Worm (Caenorhabditis elegans) whole organism, mixed stage, embryonic: ENCODE measurements around the gene ttr-42.

Source experiments
- M03D4.4 ChIP-seq: sonication (generic microtip); optimal IDR thresholded peaks from 2 replicates; lab custom pipeline; 2017; ENCODE audit warnings: mild to moderate bottlenecking, missing genetic modification characterization, missing compliant biosample characterization
- bed-3 ChIP-seq: fragments of 200-800 bp; sonication (Bioruptor generic); optimal IDR thresholded peaks from 3 replicates; lab custom pipeline; 2018; ENCODE audit warnings: mild to moderate bottlenecking, missing genetic modification characterization, moderate library complexity, missing compliant biosample characterization
- ceh-83 ChIP-seq: fragments of 200-800 bp; sonication (Bioruptor generic); optimal IDR thresholded peaks from 2 replicates; lab custom pipeline; 2018; ENCODE audit warnings: mild to moderate bottlenecking, missing genetic modification characterization, missing compliant biosample characterization
- ces-1 ChIP-seq: fragments of 150-350 bp; optimal IDR thresholded peaks from 2 replicates; lab custom pipeline; 2014; ENCODE audit warnings: missing biosample characterization, missing genetic modification reagents, missing genetic modification characterization
- cnd-1 ChIP-seq: fragments of 200-800 bp; sonication (Bioruptor generic); optimal IDR thresholded peaks from 2 replicates; lab custom pipeline; 2018; ENCODE audit warnings: mild to moderate bottlenecking, missing genetic modification characterization, missing compliant biosample characterization
- drap-1 ChIP-seq: fragments of 200-800 bp; sonication (Bioruptor generic); optimal IDR thresholded peaks from 3 replicates; lab custom pipeline; 2018; ENCODE audit warnings: mild to moderate bottlenecking, missing genetic modification characterization, missing compliant biosample characterization
- elt-1 ChIP-seq: sonication (generic microtip); optimal IDR thresholded peaks from 2 replicates; lab custom pipeline; 2017; ENCODE audit warnings: missing genetic modification characterization, mild to moderate bottlenecking, missing compliant biosample characterization, antibody characterized with exemption, moderate library complexity, borderline replicate concordance; ENCODE audit not compliant: insufficient read depth
- flh-1 ChIP-seq: fragments of 200-800 bp; sonication (Bioruptor generic); optimal IDR thresholded peaks from 2 replicates; lab custom pipeline; 2018; ENCODE audit warnings: mild to moderate bottlenecking, missing genetic modification characterization, moderate library complexity, missing compliant biosample characterization
- ham-2 ChIP-seq: fragments of 200-800 bp; sonication (Bioruptor generic); optimal IDR thresholded peaks from 2 replicates; lab custom pipeline; 2018; ENCODE audit warnings: mild to moderate bottlenecking, missing genetic modification characterization, missing compliant biosample characterization
- hlh-1 ChIP-seq: fragments of 150-350 bp; optimal IDR thresholded peaks from 2 replicates; lab custom pipeline; 2014; ENCODE audit warnings: missing biosample characterization, missing genetic modification reagents, missing genetic modification characterization
- lin-13 ChIP-seq: fragments of 150-350 bp; optimal IDR thresholded peaks from 2 replicates; lab custom pipeline; 2014; ENCODE audit warnings: missing biosample characterization, missing genetic modification characterization
- lin-32 ChIP-seq: fragments of 200-800 bp; sonication (Bioruptor generic); optimal IDR thresholded peaks from 2 replicates; lab custom pipeline; 2018; ENCODE audit warnings: mild to moderate bottlenecking, missing genetic modification characterization, missing compliant biosample characterization
- lsy-2 ChIP-seq: fragments of 150-350 bp; optimal IDR thresholded peaks from 2 replicates; lab custom pipeline; 2014; ENCODE audit warnings: missing biosample characterization, missing genetic modification characterization
- mab-5 ChIP-seq: fragments of 150-350 bp; optimal IDR thresholded peaks from 2 replicates; lab custom pipeline; 2014; ENCODE audit warnings: missing biosample characterization, missing genetic modification characterization
- mep-1 ChIP-seq: fragments of 150-350 bp; optimal IDR thresholded peaks from 2 replicates; lab custom pipeline; 2017; ENCODE audit warnings: missing biosample characterization, missing genetic modification reagents, missing genetic modification characterization, inconsistent platforms
- mls-2 ChIP-seq: sonication (generic microtip); optimal IDR thresholded peaks from 2 replicates; lab custom pipeline; 2016; ENCODE audit warnings: mild to moderate bottlenecking, missing genetic modification characterization, moderate library complexity, missing compliant biosample characterization
- nhr-12 ChIP-seq: fragments of 150-350 bp; optimal IDR thresholded peaks from 2 replicates; lab custom pipeline; 2014; ENCODE audit warnings: missing biosample characterization, missing genetic modification characterization
- pha-4 ChIP-seq: fragments of 150-350 bp; optimal IDR thresholded peaks from 2 replicates; lab custom pipeline; 2018; ENCODE audit warnings: missing biosample characterization, missing genetic modification reagents, missing genetic modification characterization
- sem-2 ChIP-seq: fragments of 200-800 bp; sonication (Bioruptor generic); optimal IDR thresholded peaks from 2 replicates; lab custom pipeline; 2018; ENCODE audit warnings: mild to moderate bottlenecking, missing genetic modification characterization, missing compliant biosample characterization
- snpc-4 ChIP-seq: fragments of 150-350 bp; optimal IDR thresholded peaks from 2 replicates; lab custom pipeline; 2014; ENCODE audit warnings: missing biosample characterization, missing genetic modification characterization
- sptf-1 ChIP-seq: sonication (generic microtip); optimal IDR thresholded peaks from 2 replicates; lab custom pipeline; 2017; ENCODE audit warnings: mild to moderate bottlenecking, missing genetic modification characterization, moderate library complexity, missing compliant biosample characterization
- tbx-8 ChIP-seq: fragments of 200-800 bp; sonication (Bioruptor generic); optimal IDR thresholded peaks from 2 replicates; lab custom pipeline; 2018; ENCODE audit warnings: mild to moderate bottlenecking, missing genetic modification characterization, moderate library complexity, missing compliant biosample characterization
- unc-120 ChIP-seq: sonication (generic microtip); optimal IDR thresholded peaks from 2 replicates; lab custom pipeline; 2017; ENCODE audit warnings: missing genetic modification characterization, missing compliant biosample characterization; ENCODE audit not compliant: poor library complexity, severe bottlenecking
- unc-39 ChIP-seq: fragments of 150-350 bp; optimal IDR thresholded peaks from 2 replicates; lab custom pipeline; 2014; ENCODE audit warnings: missing biosample characterization, missing genetic modification characterization
- unc-62 ChIP-seq: fragments of 150-350 bp; optimal IDR thresholded peaks from 2 replicates; lab custom pipeline; 2014; ENCODE audit warnings: missing biosample characterization, missing genetic modification reagents, missing genetic modification characterization
- zip-8 ChIP-seq: fragments of 150-350 bp; optimal IDR thresholded peaks from 2 replicates; lab custom pipeline; 2014; ENCODE audit warnings: missing biosample characterization, missing genetic modification characterization

ttr-42 gene

DNA sequence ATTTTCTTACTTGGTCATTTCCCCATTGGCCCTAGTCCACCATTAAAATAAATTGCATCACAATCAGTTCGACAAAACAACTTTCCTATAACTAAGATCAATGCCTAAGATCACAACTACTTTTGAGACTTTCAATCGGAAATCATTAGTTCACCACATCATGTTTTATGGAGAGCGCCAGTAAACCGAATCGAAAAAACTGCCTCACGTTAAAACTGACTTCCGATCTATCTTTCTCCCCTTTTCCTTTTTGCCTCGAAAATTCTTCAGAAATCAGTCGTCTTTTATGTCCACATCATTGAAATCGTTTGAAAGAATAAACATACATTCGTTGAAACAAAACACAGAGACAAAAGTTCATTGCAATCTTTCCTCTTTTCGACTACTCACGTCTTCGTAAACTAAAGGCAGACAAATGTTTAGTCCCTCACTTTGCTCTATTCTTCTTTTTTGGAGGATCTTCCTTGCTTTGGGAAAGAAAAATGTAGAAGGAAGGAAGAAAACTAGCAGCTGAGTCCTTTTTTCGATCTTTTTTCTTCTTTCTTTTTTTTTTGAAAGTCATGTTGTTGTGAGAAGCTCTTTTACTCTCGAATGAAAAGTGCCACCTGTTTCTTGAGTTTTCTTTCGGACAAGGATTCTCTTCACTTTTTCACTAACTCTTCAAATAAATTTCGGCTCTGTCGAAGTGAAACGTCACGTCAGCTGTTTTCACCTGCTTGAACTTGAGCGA lies 17.6 kb downstream of the ttr-42 start:
- TF ChIP-seq elt-1 (tag; lab: Kevin White, UChicago) (no peak), unc-120 (tag; lab: Kevin White, UChicago) (peak; percentile 8), unc-62 (GFP tag; lab: Kevin White, UChicago) (peak; percentile 57), tbx-8 (no peak), hlh-1 (peak; percentile 65), flh-1 (no peak)

DNA sequence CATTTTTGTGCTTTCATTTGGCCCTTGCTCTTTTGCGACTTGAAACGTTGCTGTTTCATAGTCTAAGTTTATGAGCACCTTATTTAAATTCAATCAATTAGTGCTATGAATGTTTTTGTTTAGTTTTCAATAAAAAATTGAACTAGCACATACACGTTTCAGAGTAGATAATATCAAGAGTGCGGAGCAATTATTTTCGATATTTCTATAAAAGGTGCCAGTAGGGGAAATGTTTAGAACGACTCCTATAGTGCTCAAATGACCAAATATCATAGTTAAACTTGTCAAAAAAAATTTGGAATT lies 18.2 kb downstream of the ttr-42 start:
- no peak for TF ChIP-seq mls-2 (tag; lab: Kevin White, UChicago)
- TF ChIP-seq zip-8, result no peak

DNA sequence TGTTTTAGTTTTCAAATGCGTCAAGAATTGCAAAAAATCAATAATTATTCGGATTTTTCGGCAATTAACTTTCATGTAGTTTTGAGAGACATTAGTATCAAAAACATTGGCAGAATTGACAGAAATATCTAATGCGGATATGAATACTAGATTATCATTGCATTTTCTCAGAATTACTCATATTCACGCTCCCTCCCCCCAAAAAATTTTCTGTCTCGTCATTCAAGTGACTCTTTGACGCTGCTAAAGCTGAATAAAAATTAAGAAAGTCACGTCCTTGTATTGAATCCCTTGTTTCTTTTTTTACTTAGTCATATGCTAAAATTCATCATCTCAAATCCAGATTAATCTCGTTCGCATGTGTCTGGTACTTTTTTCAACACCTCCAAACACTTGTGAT lies 19.1 kb downstream of the ttr-42 start:
- TF ChIP-seq ceh-83 (GFP tag; lab: Kevin White, UChicago), result no peak
- TF ChIP-seq mep-1 (tag; lab: Kevin White, UChicago), result no peak
- TF ChIP-seq cnd-1 (tag; lab: Kevin White, UChicago), result no peak
- no peak for TF ChIP-seq M03D4.4 (tag; lab: Kevin White, UChicago)
- TF ChIP-seq unc-62 (GFP tag; lab: Kevin White, UChicago), result no peak
- no peak for TF ChIP-seq nhr-12
- TF ChIP-seq mab-5 (tag; lab: Kevin White, UChicago), result no peak
- TF ChIP-seq snpc-4 (tag; lab: Kevin White, UChicago), result no peak

DNA sequence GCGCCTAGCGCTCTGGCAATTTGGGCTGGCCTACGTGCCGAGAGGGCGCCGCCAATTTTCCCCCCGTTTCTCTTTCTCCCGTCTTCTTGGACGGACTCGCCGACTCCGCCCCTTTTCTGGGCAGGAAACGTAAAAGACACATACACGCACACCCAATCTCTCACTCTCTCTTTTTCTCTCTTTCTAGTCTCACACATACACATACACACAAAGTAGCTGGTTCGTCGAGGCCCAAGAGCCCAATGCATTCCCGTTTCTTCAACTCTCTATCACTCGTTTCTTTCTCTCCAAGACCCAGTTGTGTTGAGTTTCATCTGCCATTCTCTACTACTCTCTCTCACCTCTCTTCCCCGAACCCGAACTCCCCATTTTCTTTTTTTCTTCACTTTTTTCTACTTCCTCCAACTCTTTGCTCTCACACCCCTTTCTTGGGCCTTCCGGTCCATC lies 21.3 kb downstream of the ttr-42 start:
- TF ChIP-seq ces-1 (GFP tag; lab: Kevin White, UChicago) (peak; percentile 36), drap-1 (no peak), lsy-2 (tag; lab: Kevin White, UChicago) (peak; percentile 7), unc-120 (tag; lab: Kevin White, UChicago) (peak; percentile 100), unc-62 (GFP tag; lab: Kevin White, UChicago) (peak; percentile 44), mls-2 (tag; lab: Kevin White, UChicago) (peak; percentile 47), sptf-1 (peak; percentile 43), ham-2 (GFP tag; lab: Kevin White, UChicago) (no peak)

DNA sequence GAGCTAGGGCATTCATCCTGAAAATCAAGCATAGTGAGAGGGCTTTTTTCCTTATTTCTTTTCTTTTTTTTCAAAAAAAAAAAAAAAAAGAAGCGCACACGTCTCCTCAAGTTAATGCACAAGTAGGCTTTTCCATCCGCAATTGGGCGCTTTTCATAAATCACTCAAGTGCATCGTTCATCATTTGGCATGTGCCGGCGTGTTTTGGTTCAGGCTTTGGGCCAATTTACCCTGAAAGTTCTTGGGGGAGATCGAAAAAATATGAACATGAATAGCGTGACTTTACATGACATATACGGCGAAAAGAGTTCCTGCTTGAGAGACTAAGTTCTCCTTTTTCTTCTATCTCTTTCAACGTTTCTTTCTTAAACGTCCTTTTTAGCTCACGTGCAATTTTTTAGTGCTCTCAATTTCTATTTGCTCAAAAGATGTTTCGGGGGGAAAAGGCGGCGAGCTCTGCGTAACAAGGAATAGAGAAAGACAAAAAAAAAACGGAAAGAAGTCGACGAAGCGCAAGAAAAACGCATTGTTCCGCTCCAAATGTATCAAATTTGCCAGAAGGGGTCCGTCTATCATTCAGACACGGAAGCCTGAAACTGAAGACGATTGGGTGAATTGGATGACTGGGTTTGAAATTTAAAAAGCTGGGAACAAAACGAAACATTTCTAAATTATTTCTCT lies 23.6 kb downstream of the ttr-42 start:
- no peak for TF ChIP-seq pha-4
- TF ChIP-seq bed-3 (GFP tag; lab: Kevin White, UChicago), result no peak
- TF ChIP-seq hlh-1, result no peak
- TF ChIP-seq sem-2 (GFP tag; lab: Kevin White, UChicago), result no peak
- no peak for TF ChIP-seq unc-39 (tag; lab: Kevin White, UChicago)
- no peak for TF ChIP-seq snpc-4 (tag; lab: Kevin White, UChicago)
- no peak for TF ChIP-seq flh-1
- TF ChIP-seq lsy-2 (tag; lab: Kevin White, UChicago), result no peak
- no peak for TF ChIP-seq lin-13
- TF ChIP-seq drap-1, result no peak
- no peak for TF ChIP-seq mab-5 (tag; lab: Kevin White, UChicago)
- TF ChIP-seq lin-32 (GFP tag; lab: Kevin White, UChicago), result no peak
- TF ChIP-seq, all 35 proteins: peak for 0

DNA sequence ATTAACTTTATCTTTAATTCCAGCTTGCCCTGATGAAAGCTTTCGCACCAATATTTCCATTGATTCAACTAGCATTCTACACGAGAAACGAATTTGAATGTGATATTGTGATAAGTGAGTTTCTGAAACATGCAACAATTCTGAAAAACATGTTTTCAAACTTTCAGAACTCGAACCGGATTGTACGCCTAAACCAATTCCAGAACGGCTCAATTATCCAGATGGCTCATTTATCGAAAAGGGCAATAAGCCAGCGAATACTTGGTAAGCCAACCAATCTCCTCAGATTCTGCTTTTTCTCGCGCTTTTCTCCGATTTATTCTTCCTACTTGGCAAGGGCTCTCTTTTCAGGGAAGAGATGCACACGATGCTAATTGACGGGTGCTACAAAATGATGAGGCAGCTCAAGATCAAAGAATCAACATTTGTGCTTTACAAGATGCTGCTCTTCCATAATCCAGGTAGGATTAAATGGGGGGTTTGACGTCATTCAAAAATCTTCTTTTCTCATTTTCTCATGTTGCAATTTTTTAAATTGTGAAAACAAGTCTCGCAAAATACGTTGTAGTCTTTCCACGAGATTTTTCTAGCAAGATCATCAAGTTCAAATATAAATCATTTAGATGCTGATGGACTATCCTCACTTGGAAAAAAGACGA lies 26.9 kb downstream of the ttr-42 start:
- peak; percentile 40 for TF ChIP-seq ces-1 (GFP tag; lab: Kevin White, UChicago)
- no peak for TF ChIP-seq ceh-83 (GFP tag; lab: Kevin White, UChicago)
- no peak for TF ChIP-seq drap-1
